Fruit fly (Drosophila melanogaster) whole organism, embryonic: ENCODE measurements around the gene fzy.

Experiments used
- Antp ChIP-seq: fragments of 200-800 bp; sonication (Bioruptor generic); optimal IDR thresholded peaks from 3 replicates; lab custom pipeline; 2016; ENCODE audit warnings: missing biosample characterization, missing genetic modification characterization
- Atf3 ChIP-seq: fragments of 200-800 bp; sonication (Bioruptor generic); optimal IDR thresholded peaks from 3 replicates; lab custom pipeline; 2016; ENCODE audit warnings: missing biosample characterization, missing genetic modification characterization
- Atf6 ChIP-seq: fragments of 200-800 bp; sonication (Bioruptor generic); IDR thresholded peaks from 2 replicates; pipeline ENCODE4 v1.3.6; 2022; ENCODE audit warnings: missing biosample characterization, missing genetic modification characterization
- CG10267 ChIP-seq: fragments of 200-800 bp; sonication (Bioruptor generic); optimal IDR thresholded peaks from 2 replicates; lab custom pipeline; 2018; ENCODE audit warnings: missing biosample characterization, mild to moderate bottlenecking, missing genetic modification characterization, moderate library complexity
- CG10543 ChIP-seq: fragments of 200-800 bp; sonication (Bioruptor generic); optimal IDR thresholded peaks from 3 replicates; lab custom pipeline; 2017; ENCODE audit warnings: missing biosample characterization, mild to moderate bottlenecking, missing genetic modification characterization, moderate library complexity
- CG14014 ChIP-seq: fragments of 200-800 bp; sonication (Bioruptor generic); IDR thresholded peaks from 2 replicates; pipeline ENCODE4 v1.3.6; 2022; ENCODE audit warnings: missing biosample characterization, missing genetic modification characterization
- CG14441 ChIP-seq: fragments of 200-800 bp; sonication (Bioruptor generic); IDR thresholded peaks from 2 replicates; pipeline ENCODE4 v1.3.6; 2022; ENCODE audit warnings: missing biosample characterization, missing genetic modification characterization
- CG14710 ChIP-seq: fragments of 200-800 bp; sonication (Bioruptor generic); optimal IDR thresholded peaks from 3 replicates; lab custom pipeline; 2019; ENCODE audit warnings: missing biosample characterization, mild to moderate bottlenecking, missing genetic modification characterization, moderate library complexity
- CG15011 ChIP-seq: fragments of 200-800 bp; sonication (Bioruptor generic); optimal IDR thresholded peaks from 3 replicates; lab custom pipeline; 2018; ENCODE audit warnings: missing biosample characterization, mild to moderate bottlenecking, missing genetic modification characterization
- CG1529 ChIP-seq: fragments of 200-800 bp; sonication (Bioruptor generic); optimal IDR thresholded peaks from 3 replicates; lab custom pipeline; 2018; ENCODE audit warnings: missing biosample characterization, missing genetic modification characterization
- CG15479 ChIP-seq: fragments of 200-800 bp; sonication (Bioruptor generic); optimal IDR thresholded peaks from 3 replicates; lab custom pipeline; 2019; ENCODE audit warnings: missing biosample characterization, mild to moderate bottlenecking, missing genetic modification characterization, moderate library complexity
- CG15514 ChIP-seq: fragments of 200-800 bp; sonication (Bioruptor generic); optimal IDR thresholded peaks from 3 replicates; lab custom pipeline; 2017; ENCODE audit warnings: missing biosample characterization, missing genetic modification characterization, mild to moderate bottlenecking, moderate library complexity, missing genetic modification reagents
- CG2678 ChIP-seq: fragments of 200-800 bp; sonication (Bioruptor generic); optimal IDR thresholded peaks from 3 replicates; lab custom pipeline; 2019; ENCODE audit warnings: missing biosample characterization, mild to moderate bottlenecking, missing genetic modification characterization, moderate library complexity
- CG3163 ChIP-seq: fragments of 200-800 bp; sonication (Bioruptor generic); optimal IDR thresholded peaks from 3 replicates; lab custom pipeline; 2016; ENCODE audit warnings: missing biosample characterization, missing genetic modification characterization
- CG3281 ChIP-seq: fragments of 200-800 bp; sonication (Bioruptor generic); optimal IDR thresholded peaks from 3 replicates; lab custom pipeline; 2017; ENCODE audit warnings: missing biosample characterization, mild to moderate bottlenecking, missing genetic modification characterization
- CG34376 ChIP-seq: fragments of 200-800 bp; sonication (Bioruptor generic); optimal IDR thresholded peaks from 2 replicates; lab custom pipeline; 2018; ENCODE audit warnings: missing biosample characterization, mild to moderate bottlenecking, missing genetic modification characterization
- CG3995 ChIP-seq: fragments of 200-800 bp; sonication (Bioruptor generic); optimal IDR thresholded peaks from 3 replicates; lab custom pipeline; 2016; ENCODE audit warnings: missing biosample characterization, missing genetic modification characterization
- CG6854 ChIP-seq: fragments of 200-800 bp; sonication (Bioruptor generic); optimal IDR thresholded peaks from 3 replicates; lab custom pipeline; 2017; ENCODE audit warnings: missing biosample characterization, mild to moderate bottlenecking, missing genetic modification characterization
- CG8290 ChIP-seq, 3 experiments: fragments of 200-800 bp; sonication (Bioruptor generic); optimal IDR thresholded peaks; 2 replicates each; lab custom pipeline; 2016 to 2019; ENCODE audit warnings: missing biosample characterization in 3 of 3, missing genetic modification characterization in 3 of 3, mild to moderate bottlenecking in 2 of 3, moderate library complexity in 1 of 3
- CG8765 ChIP-seq: fragments of 200-800 bp; sonication (Bioruptor generic); IDR thresholded peaks from 2 replicates; pipeline ENCODE4 v1.3.6; 2022; ENCODE audit warnings: missing biosample characterization, missing genetic modification characterization
- CTCF ChIP-seq: fragments of 200-800 bp; sonication (Bioruptor generic); optimal IDR thresholded peaks from 2 replicates; lab custom pipeline; 2017; ENCODE audit warnings: missing biosample characterization, mild to moderate bottlenecking, missing genetic modification characterization, moderate library complexity
- Doc2 ChIP-seq: fragments of 200-800 bp; sonication (Bioruptor generic); IDR thresholded peaks from 2 replicates; pipeline ENCODE4 v1.3.6; 2022; ENCODE audit warnings: missing biosample characterization, missing genetic modification characterization
- Fer1 ChIP-seq: fragments of 200-800 bp; sonication (Bioruptor generic); optimal IDR thresholded peaks from 2 replicates; lab custom pipeline; 2017; ENCODE audit warnings: missing biosample characterization, mild to moderate bottlenecking, missing genetic modification characterization
- GATAe ChIP-seq: fragments of 200-800 bp; sonication (Bioruptor generic); conservative IDR thresholded peaks from 2 replicates; pipeline ENCODE4 v1.3.6; 2022; ENCODE audit warnings: missing biosample characterization, missing genetic modification characterization
- H2.0 ChIP-seq: fragments of 200-800 bp; sonication (Bioruptor generic); IDR thresholded peaks from 2 replicates; pipeline ENCODE4 v1.3.6; 2022; ENCODE audit warnings: missing biosample characterization, missing genetic modification characterization
- HLH4C ChIP-seq: fragments of 200-800 bp; sonication (Bioruptor generic); IDR thresholded peaks from 3 replicates; pipeline ENCODE4 v1.3.6; 2022; ENCODE audit warnings: missing biosample characterization, missing genetic modification characterization; ENCODE audit not compliant: partially characterized antibody
- HmgZ ChIP-seq: fragments of 200-800 bp; sonication (Bioruptor generic); optimal IDR thresholded peaks from 2 replicates; lab custom pipeline; 2018; ENCODE audit warnings: missing biosample characterization, mild to moderate bottlenecking, missing genetic modification characterization
- Med ChIP-seq: fragments of 200-800 bp; sonication (Bioruptor generic); peaks from one replicate; lab custom pipeline; 2016; ENCODE audit warnings: missing biosample characterization, missing genetic modification characterization, mild to moderate bottlenecking, inconsistent platforms, moderate library complexity
- NfI ChIP-seq: fragments of 200-800 bp; sonication (Bioruptor generic); optimal IDR thresholded peaks from 3 replicates; lab custom pipeline; 2018; ENCODE audit warnings: missing biosample characterization, mild to moderate bottlenecking, missing genetic modification characterization, moderate library complexity
- bcd ChIP-seq: fragments of 200-800 bp; sonication (Bioruptor generic); optimal IDR thresholded peaks from 2 replicates; lab custom pipeline; 2017; ENCODE audit warnings: missing biosample characterization, mild to moderate bottlenecking, missing genetic modification characterization
- caup ChIP-seq: fragments of 200-800 bp; sonication (Bioruptor generic); optimal IDR thresholded peaks from 3 replicates; lab custom pipeline; 2017; ENCODE audit warnings: missing biosample characterization, mild to moderate bottlenecking, missing genetic modification characterization, moderate library complexity; ENCODE audit not compliant: severe bottlenecking
- chinmo ChIP-seq: fragments of 200-800 bp; sonication (Bioruptor generic); IDR thresholded peaks from 4 replicates; pipeline ENCODE4 v1.3.6; 2022; ENCODE audit warnings: missing biosample characterization, missing genetic modification characterization; ENCODE audit not compliant: partially characterized antibody
- ci ChIP-seq: fragments of 200-800 bp; sonication (Bioruptor generic); IDR thresholded peaks from 3 replicates; pipeline ENCODE4 v1.3.6; 2022; ENCODE audit warnings: missing biosample characterization, missing genetic modification characterization
- dm ChIP-seq: fragments of 200-800 bp; sonication (Bioruptor generic); optimal IDR thresholded peaks from 3 replicates; lab custom pipeline; 2016; ENCODE audit warnings: missing biosample characterization, missing genetic modification characterization
- ewg ChIP-seq: fragments of 200-800 bp; sonication (Bioruptor generic); optimal IDR thresholded peaks from 3 replicates; lab custom pipeline; 2017; ENCODE audit warnings: mild to moderate bottlenecking, missing biosample characterization, missing genetic modification reagents, missing genetic modification characterization
- exex ChIP-seq: fragments of 200-800 bp; sonication (Bioruptor generic); optimal IDR thresholded peaks from 4 replicates; lab custom pipeline; 2018; ENCODE audit warnings: missing biosample characterization, mild to moderate bottlenecking, missing genetic modification characterization, moderate library complexity
- jing ChIP-seq: fragments of 200-800 bp; sonication (Bioruptor generic); optimal IDR thresholded peaks from 2 replicates; lab custom pipeline; 2018; ENCODE audit warnings: missing biosample characterization, mild to moderate bottlenecking, missing genetic modification characterization
- jumu ChIP-seq: fragments of 200-800 bp; sonication (Bioruptor generic); optimal IDR thresholded peaks from 3 replicates; lab custom pipeline; 2016; ENCODE audit warnings: missing biosample characterization, missing genetic modification characterization
- lab ChIP-seq: fragments of 200-800 bp; sonication (Bioruptor generic); optimal IDR thresholded peaks from 3 replicates; lab custom pipeline; 2017; ENCODE audit warnings: missing biosample characterization, missing genetic modification characterization, mild to moderate bottlenecking, moderate library complexity, missing genetic modification reagents
- nerfin-2 ChIP-seq: fragments of 200-800 bp; sonication (Bioruptor generic); IDR thresholded peaks from 2 replicates; pipeline ENCODE4 v1.3.6; 2022; ENCODE audit warnings: missing biosample characterization, missing genetic modification characterization; ENCODE audit not compliant: partially characterized antibody
- org-1 ChIP-seq: fragments of 200-800 bp; sonication (Bioruptor generic); optimal IDR thresholded peaks from 2 replicates; lab custom pipeline; 2017; ENCODE audit warnings: missing biosample characterization, missing genetic modification characterization
- sima ChIP-seq: fragments of 200-800 bp; sonication (Bioruptor generic); optimal IDR thresholded peaks from 2 replicates; lab custom pipeline; 2016; ENCODE audit warnings: missing biosample characterization, missing genetic modification characterization
- slbo ChIP-seq: fragments of 200-800 bp; sonication (Bioruptor generic); IDR thresholded peaks from 2 replicates; pipeline ENCODE4 v1.3.6; 2022; ENCODE audit warnings: missing biosample characterization, missing genetic modification characterization
- ssp ChIP-seq: fragments of 200-800 bp; sonication (Bioruptor generic); IDR thresholded peaks from 2 replicates; pipeline ENCODE4 v1.3.6; 2022; ENCODE audit warnings: missing biosample characterization, missing genetic modification characterization
- stwl ChIP-seq: fragments of 200-800 bp; sonication (Bioruptor generic); optimal IDR thresholded peaks from 3 replicates; lab custom pipeline; 2018; ENCODE audit warnings: missing biosample characterization, mild to moderate bottlenecking, missing genetic modification characterization, moderate library complexity
- trem ChIP-seq: fragments of 200-800 bp; optimal IDR thresholded peaks from 3 replicates; lab custom pipeline; 2019; ENCODE audit warnings: missing biosample characterization, mild to moderate bottlenecking, missing genetic modification characterization, moderate library complexity
- usp ChIP-seq: fragments of >200 bp; optimal IDR thresholded peaks from 2 replicates; lab custom pipeline; 2017; ENCODE audit warnings: missing biosample characterization, missing genetic modification characterization
- zen ChIP-seq: fragments of 200-800 bp; sonication (Bioruptor generic); optimal IDR thresholded peaks from 3 replicates; lab custom pipeline; 2018; ENCODE audit warnings: missing biosample characterization, mild to moderate bottlenecking, missing genetic modification characterization, moderate library complexity

fzy gene

dm6 chr2L:16317777-16318610 lies 7.2 kb downstream of the fzy start (continued):
- TF ChIP-seq Atf3, result no peak
- no peak for TF ChIP-seq HLH4C
- no peak for TF ChIP-seq Doc2
- TF ChIP-seq H2.0 (GFP tag; lab: Robert Waterston, UW), result no peak
- peak; percentile 45; the same call in 1 of the 2 replicates for TF ChIP-seq CG14441 (GFP tag; lab: Robert Waterston, UW)
- no peak for TF ChIP-seq jumu (GFP tag; lab: Kevin White, UChicago)
- no peak for TF ChIP-seq CTCF (GFP tag; lab: Kevin White, UChicago)
- TF ChIP-seq nerfin-2 (GFP tag; lab: Robert Waterston, UW), result no peak
- TF ChIP-seq ewg (GFP tag; lab: Kevin White, UChicago), result peak; percentile 22
- no peak for TF ChIP-seq CG6854 (GFP tag; lab: Kevin White, UChicago)
- no peak for TF ChIP-seq CG10267 (tag; lab: Kevin White, UChicago)
- peak; percentile 40 for TF ChIP-seq CG15011 (GFP tag; lab: Kevin White, UChicago)
- no peak for TF ChIP-seq sima (GFP tag; lab: Kevin White, UChicago)
- TF ChIP-seq trem (tag; lab: Kevin White, UChicago), result no peak
- 0 out of 2 replicates have a peak, but pooled peaks have one; percentile 8 for TF ChIP-seq slbo (GFP tag; lab: Robert Waterston, UW)
- TF ChIP-seq stwl (tag; lab: Kevin White, UChicago), result no peak
- TF ChIP-seq ssp (GFP tag; lab: Robert Waterston, UW), result no peak
- TF ChIP-seq usp (GFP tag; lab: Kevin White, UChicago), result no peak
- no peak for TF ChIP-seq CG3995 (GFP tag; lab: Kevin White, UChicago)
- TF ChIP-seq org-1 (GFP tag; lab: Kevin White, UChicago), result peak; percentile 20
- TF ChIP-seq bcd (GFP tag; lab: Kevin White, UChicago), result peak; percentile 6
- TF ChIP-seq zen (tag; lab: Kevin White, UChicago), result no peak
- no peak for TF ChIP-seq NfI (GFP tag; lab: Kevin White, UChicago)
- no peak for TF ChIP-seq CG8765 (GFP tag; lab: Robert Waterston, UW)
- no peak for TF ChIP-seq jing (GFP tag; lab: Kevin White, UChicago)

- TF ChIP-seq CG3163 (no peak), CG15479 (GFP tag; lab: Kevin White, UChicago) (peak; percentile 77), Fer1 (GFP tag; lab: Kevin White, UChicago) (peak; percentile 3), CG14710 (tag; lab: Kevin White, UChicago) (no peak), ci (GFP tag; lab: Robert Waterston, UW) (0 out of 3 replicates have a peak, but pooled peaks have one; percentile 29), CG3281 (peak; percentile 5), CG2678 (tag; lab: Kevin White, UChicago) (peak; percentile 32), HmgZ (tag; lab: Kevin White, UChicago) (peak; percentile 29), GATAe (GFP tag; lab: Robert Waterston, UW) (peak; percentile 66), CG1529 (GFP tag; lab: Kevin White, UChicago) (no peak), CG15514 (GFP tag; lab: Kevin White, UChicago) (peak; percentile 2), lab (GFP tag; lab: Kevin White, UChicago) (peak; percentile 63), chinmo (GFP tag; lab: Robert Waterston, UW) (0 out of 4 replicates have a peak, but pooled peaks have one; percentile 49), exex (peak; percentile 87), CG8290 (GFP tag; optimal IDR thresholded peaks at IDR 0.05; lab: Kevin White, UChicago) (no peak), CG8290 (tag; optimal IDR thresholded peaks at IDR 0.05; lab: Kevin White, UChicago) (peak in 1 of 2 experiments; percentile 32), CG10543 (peak; percentile 51), CG14014 (GFP tag; lab: Robert Waterston, UW) (no peak), Atf6 (GFP tag; lab: Robert Waterston, UW) (peak; percentile 46; the same call in 1 of the 2 replicates), caup (GFP tag; lab: Kevin White, UChicago) (peak; percentile 18), Med (peak; percentile 56), CG34376 (GFP tag; lab: Kevin White, UChicago) (peak; percentile 69), dm (GFP tag; lab: Kevin White, UChicago) (no peak), Antp (GFP tag; lab: Kevin White, UChicago) (no peak)
These were observed 9.0 kb downstream of the fzy start for dm6 chr2L:16319743-16320142.
